Fruit fly (Drosophila melanogaster) whole organism, adult: ENCODE results near the gene CG8620.

Experiments
- CG12768 ChIP-seq: fragments of 200-800 bp; sonication (Bioruptor generic); optimal IDR thresholded peaks from 2 replicates; lab custom pipeline; 2017; ENCODE audit warnings: missing biosample characterization, missing genetic modification characterization, mild to moderate bottlenecking, moderate library complexity, missing genetic modification reagents
- CG1620 ChIP-seq: fragments of 200-800 bp; sonication (Bioruptor generic); optimal IDR thresholded peaks from 2 replicates; lab custom pipeline; 2016; ENCODE audit warnings: missing biosample characterization, missing genetic modification characterization
- CG33017 ChIP-seq: fragments of 200-800 bp; sonication (Bioruptor generic); optimal IDR thresholded peaks from 2 replicates; lab custom pipeline; 2018; ENCODE audit warnings: missing biosample characterization, mild to moderate bottlenecking, missing genetic modification characterization, moderate library complexity
- CG7101 ChIP-seq: fragments of 200-800 bp; sonication (Bioruptor generic); optimal IDR thresholded peaks from 2 replicates; lab custom pipeline; 2018; ENCODE audit warnings: missing biosample characterization, mild to moderate bottlenecking, missing genetic modification characterization, moderate library complexity
- Clk ChIP-seq: fragments of 200-800 bp; sonication (Bioruptor generic); optimal IDR thresholded peaks from 2 replicates; lab custom pipeline; 2017; ENCODE audit warnings: missing biosample characterization, missing genetic modification characterization
- Crg-1 ChIP-seq: fragments of 200-800 bp; sonication (Bioruptor generic); optimal IDR thresholded peaks from 2 replicates; lab custom pipeline; 2016; ENCODE audit warnings: missing biosample characterization, missing genetic modification characterization
- bab1 ChIP-seq: fragments of 200-800 bp; sonication (Bioruptor generic); optimal IDR thresholded peaks from 3 replicates; lab custom pipeline; 2019; ENCODE audit warnings: missing biosample characterization, mild to moderate bottlenecking, missing genetic modification characterization, moderate library complexity
- cic ChIP-seq: fragments of 200-800 bp; sonication (Bioruptor generic); optimal IDR thresholded peaks from 2 replicates; lab custom pipeline; 2017; ENCODE audit warnings: missing biosample characterization, mild to moderate bottlenecking, missing genetic modification characterization, moderate library complexity
- cnc ChIP-seq, 2 experiments: fragments of >200 bp; optimal IDR thresholded peaks; 2 replicates each; lab custom pipeline; 2017
- ovo ChIP-seq: fragments of 200-800 bp; sonication (Bioruptor generic); optimal IDR thresholded peaks from 2 replicates; lab custom pipeline; 2016; ENCODE audit warnings: missing biosample characterization, missing genetic modification characterization
- toe ChIP-seq: fragments of 200-800 bp; sonication (Bioruptor generic); optimal IDR thresholded peaks from 2 replicates; lab custom pipeline; 2016; ENCODE audit warnings: missing biosample characterization, missing genetic modification characterization

DNA sequence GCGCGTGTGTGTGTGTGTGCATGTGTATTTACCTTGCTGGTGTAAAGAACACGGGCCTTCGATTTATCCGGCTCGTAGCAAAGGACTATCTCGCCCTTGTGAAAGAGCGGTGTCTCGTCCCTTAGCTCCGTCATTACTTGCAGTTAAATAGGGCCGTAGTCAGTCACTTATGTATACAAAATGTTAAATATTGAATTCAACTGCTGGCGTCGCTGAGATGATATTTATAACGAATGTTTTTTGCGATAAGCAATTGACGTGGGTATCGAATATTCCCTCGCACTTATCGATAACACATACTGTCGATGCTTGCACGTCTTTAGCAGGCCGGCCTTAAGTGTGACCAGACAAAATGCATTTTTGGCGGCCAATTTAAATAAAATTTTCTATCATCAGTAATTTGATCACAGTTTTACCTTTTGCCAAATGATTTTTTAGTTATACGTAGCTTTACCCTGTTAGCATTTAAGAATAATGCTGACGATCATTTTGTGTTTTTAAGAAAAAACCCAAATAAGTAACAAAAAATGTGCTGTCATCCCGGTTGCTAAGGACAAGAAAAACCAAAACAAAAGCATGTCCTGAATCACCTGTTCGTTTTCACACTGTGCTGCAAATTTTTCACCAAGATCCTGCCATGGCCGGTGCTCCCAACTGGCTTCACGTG lies 32.5 kb upstream of the CG8620 start, which contains the start of the genes msl-3 and BBS1:
- TF ChIP-seq toe (GFP tag; lab: Kevin White, UChicago): no peak
- no peak for TF ChIP-seq CG12768 (GFP tag; lab: Kevin White, UChicago)
- TF ChIP-seq bab1 (GFP tag; lab: Kevin White, UChicago): peak; percentile 17
- no peak for TF ChIP-seq cnc (optimal IDR thresholded peaks at IDR 0.05; lab: Kevin White, UChicago)
- no peak for TF ChIP-seq Crg-1 (GFP tag; lab: Kevin White, UChicago)
- no peak for TF ChIP-seq ovo (GFP tag; lab: Kevin White, UChicago)
- TF ChIP-seq CG7101 (tag; lab: Kevin White, UChicago): no peak
- no peak for TF ChIP-seq CG33017 (tag; lab: Kevin White, UChicago)
- TF ChIP-seq cic (GFP tag; lab: Kevin White, UChicago): no peak
- TF ChIP-seq Clk (GFP tag; lab: Kevin White, UChicago): no peak
- TF ChIP-seq CG1620 (GFP tag; lab: Kevin White, UChicago): no peak
